Worm (Caenorhabditis elegans) whole organism, midembryonic: ENCODE data around the gene C44B9.3.
A peak's percentile ranks its signal among the peaks of the same experiment; 100 is the strongest.

Experiments used
- T22C8.4 ChIP-seq: fragments of 200-800 bp; sonication (Bioruptor generic); IDR thresholded peaks from 2 replicates; pipeline ENCODE4 v1.3.6; 2022; ENCODE audit warnings: missing genetic modification characterization, missing compliant biosample characterization
- cog-1 ChIP-seq: sonication (generic microtip); optimal IDR thresholded peaks from 2 replicates; lab custom pipeline; 2016; ENCODE audit warnings: missing genetic modification characterization, missing compliant biosample characterization
- flt-1 ChIP-seq: fragments of 200-800 bp; sonication (Bioruptor generic); IDR thresholded peaks from 2 replicates; pipeline ENCODE4 v1.3.6; 2022; ENCODE audit warnings: missing genetic modification characterization, missing compliant biosample characterization
- klf-2 ChIP-seq: fragments of 200-800 bp; sonication (Bioruptor generic); conservative IDR thresholded peaks from 2 replicates; pipeline ENCODE4 v1.3.6; 2022; ENCODE audit warnings: missing genetic modification reagents, missing genetic modification characterization, missing compliant biosample characterization
- med-1 ChIP-seq: sonication (generic microtip); optimal IDR thresholded peaks from 2 replicates; lab custom pipeline; 2017; ENCODE audit warnings: missing genetic modification characterization, mild to moderate bottlenecking, missing compliant biosample characterization, antibody characterized with exemption, missing genetic modification reagents; ENCODE audit not compliant: insufficient read depth
- ref-1 ChIP-seq: fragments of 200-800 bp; sonication (Bioruptor generic); conservative IDR thresholded peaks from 2 replicates; pipeline ENCODE4 v1.3.6; 2022; ENCODE audit warnings: missing genetic modification reagents, missing genetic modification characterization, missing compliant biosample characterization
- tab-1 ChIP-seq: fragments of 200-800 bp; sonication (Bioruptor generic); IDR thresholded peaks from 2 replicates; pipeline ENCODE4 v1.3.6; 2022; ENCODE audit warnings: missing genetic modification characterization, missing compliant biosample characterization
- ztf-23 ChIP-seq: fragments of 200-800 bp; sonication (Bioruptor generic); IDR thresholded peaks from 2 replicates; pipeline ENCODE4 v1.3.6; 2022; ENCODE audit warnings: missing genetic modification reagents, missing genetic modification characterization, missing compliant biosample characterization
- ztf-29 ChIP-seq: fragments of 200-800 bp; sonication (Bioruptor generic); IDR thresholded peaks from 2 replicates; pipeline ENCODE4 v1.3.6; 2022; ENCODE audit warnings: missing genetic modification reagents, missing genetic modification characterization, missing compliant biosample characterization

Gene C44B9.3

ce11 chrIII:10861375-10861774 lies 18.6 kb downstream of the C44B9.3 start:
- TF ChIP-seq tab-1 (GFP tag; lab: Robert Waterston, UW) (no peak), ztf-29 (GFP tag; lab: Robert Waterston, UW) (no peak), med-1 (GFP tag; lab: Kevin White, UChicago) (no peak), ztf-23 (GFP tag; lab: Robert Waterston, UW) (no peak), klf-2 (GFP tag; lab: Robert Waterston, UW) (no peak), flt-1 (GFP tag; lab: Robert Waterston, UW) (no peak), T22C8.4 (GFP tag; lab: Robert Waterston, UW) (peak; percentile 84), cog-1 (no peak), ref-1 (GFP tag; lab: Robert Waterston, UW) (no peak)

DNA sequence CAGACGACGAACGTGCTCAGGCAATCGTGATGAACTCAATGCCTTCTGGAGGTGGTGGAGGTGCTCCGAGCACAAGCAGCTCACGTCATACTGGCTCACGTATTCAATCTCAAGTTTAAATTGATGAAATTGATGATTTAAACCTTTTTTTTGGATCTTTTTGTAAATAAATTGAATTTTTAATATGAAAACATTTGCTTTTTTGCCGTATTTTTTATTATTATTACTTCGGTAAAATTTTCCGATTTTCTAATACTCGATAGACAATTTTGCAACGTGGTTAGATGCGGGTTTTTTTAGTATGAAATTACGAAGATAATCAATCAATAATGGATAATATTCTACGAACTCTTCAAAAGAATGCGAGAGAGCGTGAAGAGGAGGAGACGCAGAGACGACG lies 22.0 kb downstream of the C44B9.3 start, which contains the start of gene oxi-1:
TSS of gene oxi-1 (plus strand) at position 301 of the 400 bp plus-strand sequence.
- TF ChIP-seq med-1 (GFP tag; lab: Kevin White, UChicago): no peak
- no peak for TF ChIP-seq tab-1 (GFP tag; lab: Robert Waterston, UW)
- no peak for TF ChIP-seq cog-1
- TF ChIP-seq klf-2 (GFP tag; lab: Robert Waterston, UW): no peak
- no peak for TF ChIP-seq ref-1 (GFP tag; lab: Robert Waterston, UW)
- TF ChIP-seq ztf-29 (GFP tag; lab: Robert Waterston, UW): no peak
- TF ChIP-seq ztf-23 (GFP tag; lab: Robert Waterston, UW): no peak
- TF ChIP-seq T22C8.4 (GFP tag; lab: Robert Waterston, UW): no peak
- TF ChIP-seq flt-1 (GFP tag; lab: Robert Waterston, UW): no peak

- TF ChIP-seq ztf-29 (GFP tag; lab: Robert Waterston, UW) (no peak), ref-1 (GFP tag; lab: Robert Waterston, UW) (peak; percentile 28; the same call in 1 of the 2 replicates), flt-1 (GFP tag; lab: Robert Waterston, UW) (peak; percentile 66; the same call in 1 of the 2 replicates), cog-1 (no peak), med-1 (GFP tag; lab: Kevin White, UChicago) (no peak), tab-1 (GFP tag; lab: Robert Waterston, UW) (no peak), ztf-23 (GFP tag; lab: Robert Waterston, UW) (peak; percentile 78), klf-2 (GFP tag; lab: Robert Waterston, UW) (peak; percentile 70; the same call in 1 of the 2 replicates), T22C8.4 (GFP tag; lab: Robert Waterston, UW) (0 out of 2 replicates have a peak, but pooled peaks have one; percentile 32)
Measured at ce11 chrIII:10856830-10857229, 23.2 kb downstream of the C44B9.3 start.

DNA sequence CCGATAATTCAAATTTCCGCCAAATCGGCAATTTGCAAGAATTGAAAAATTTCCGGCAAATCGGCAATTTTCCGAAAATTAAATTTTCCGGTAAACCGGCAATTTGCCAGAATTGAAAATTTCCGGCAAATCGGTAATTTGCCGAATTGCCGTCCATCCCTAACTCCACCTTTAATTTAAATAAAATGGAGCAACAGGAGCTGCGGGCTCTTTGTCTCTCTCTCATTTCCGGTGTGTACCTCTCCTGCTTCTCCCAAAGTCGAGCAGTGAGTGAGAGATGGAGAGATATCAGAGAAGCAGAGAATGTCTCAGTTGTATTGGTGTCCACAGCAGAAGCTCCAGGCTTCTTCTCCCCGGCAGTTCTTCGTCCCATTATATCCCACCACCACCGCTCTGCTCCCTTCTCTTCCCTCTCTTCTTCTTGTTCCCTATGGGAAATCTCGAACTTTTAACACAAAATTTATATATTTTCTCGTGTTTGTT lies 24.5 kb downstream of the C44B9.3 start, which contains the start of gene Y39A1C.1:
TSS of gene Y39A1C.1 (plus strand) at position 51 of the 483 bp plus-strand sequence.
- TF ChIP-seq ref-1 (GFP tag; lab: Robert Waterston, UW) (no peak), flt-1 (GFP tag; lab: Robert Waterston, UW) (no peak), ztf-29 (GFP tag; lab: Robert Waterston, UW) (no peak), klf-2 (GFP tag; lab: Robert Waterston, UW) (no peak), T22C8.4 (GFP tag; lab: Robert Waterston, UW) (no peak), ztf-23 (GFP tag; lab: Robert Waterston, UW) (no peak), cog-1 (no peak), med-1 (GFP tag; lab: Kevin White, UChicago) (no peak), tab-1 (GFP tag; lab: Robert Waterston, UW) (no peak)

- 0 out of 2 replicates have a peak, but pooled peaks have one; percentile 50 for TF ChIP-seq klf-2 (GFP tag; lab: Robert Waterston, UW)
- TF ChIP-seq tab-1 (GFP tag; lab: Robert Waterston, UW): peak; percentile 66; the same call in 1 of the 2 replicates
- TF ChIP-seq ztf-23 (GFP tag; lab: Robert Waterston, UW): peak; percentile 90
- peak; percentile 89 for TF ChIP-seq flt-1 (GFP tag; lab: Robert Waterston, UW)
- 0 out of 2 replicates have a peak, but pooled peaks have one; percentile 45 for TF ChIP-seq ref-1 (GFP tag; lab: Robert Waterston, UW)
- peak; percentile 51 for TF ChIP-seq med-1 (GFP tag; lab: Kevin White, UChicago)
- TF ChIP-seq cog-1: peak; percentile 71
- TF ChIP-seq T22C8.4 (GFP tag; lab: Robert Waterston, UW): peak; percentile 73
- TF ChIP-seq ztf-29 (GFP tag; lab: Robert Waterston, UW): 0 out of 2 replicates have a peak, but pooled peaks have one; percentile 54
Measured at ce11 chrIII:10848858-10849257, 31.1 kb downstream of the C44B9.3 start, which contains the start of the genes fbxb-85 and hex-3. Gene fbxb-85, minus strand, starts transcription at chrIII:10848963. Gene hex-3, plus strand, starts transcription at chrIII:10849222.

DNA sequence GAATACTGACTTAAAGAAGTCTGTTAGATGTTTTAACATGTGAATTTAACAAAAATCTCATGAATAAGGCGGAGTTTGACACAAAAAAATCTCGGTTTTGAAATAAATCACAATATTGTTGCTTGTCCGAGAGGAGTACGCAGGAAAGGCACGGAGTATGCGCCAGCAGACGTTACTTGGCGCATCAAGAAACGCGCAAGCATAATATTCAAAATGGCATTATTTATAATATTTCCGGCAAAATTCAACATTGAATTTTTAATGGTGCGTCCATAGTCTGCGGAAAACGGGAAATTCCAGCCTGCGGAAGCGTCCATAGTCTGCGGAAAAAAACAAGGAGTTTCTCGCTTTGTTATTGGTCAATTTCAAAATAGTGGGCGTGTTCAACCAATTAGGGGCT lies 35.1 kb downstream of the C44B9.3 start, which contains the start of gene pde-12:
TSS of gene pde-12 (minus strand) at position 148 of the 400 bp plus-strand sequence.
- TF ChIP-seq klf-2 (GFP tag; lab: Robert Waterston, UW) (no peak), ztf-23 (GFP tag; lab: Robert Waterston, UW) (peak; percentile 35; the same call in 1 of the 2 replicates), tab-1 (GFP tag; lab: Robert Waterston, UW) (no peak)

DNA sequence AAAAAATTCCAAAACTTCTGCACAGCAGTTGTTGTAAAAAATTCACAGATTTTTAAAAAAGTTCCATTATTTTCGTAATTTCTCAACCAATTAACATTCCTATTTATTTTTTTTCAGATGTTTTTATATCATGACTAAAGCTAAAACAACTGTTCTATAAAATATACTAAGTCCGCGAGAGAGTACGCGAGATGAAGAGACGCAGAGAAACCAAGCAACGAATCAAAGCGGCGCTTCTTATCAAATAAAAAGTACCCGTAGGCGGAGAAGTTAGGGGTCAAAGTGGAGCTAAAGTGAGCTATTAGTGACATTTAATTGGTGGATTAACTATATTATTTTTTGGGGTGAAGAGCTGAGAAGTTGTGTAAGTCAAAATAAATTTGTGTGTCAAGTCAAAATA lies 47.3 kb downstream of the C44B9.3 start, which contains the start of gene sbsp-1:
TSS of gene sbsp-1 (plus strand) at position 301 of the 400 bp plus-strand sequence.
- TF ChIP-seq ref-1 (GFP tag; lab: Robert Waterston, UW): no peak
- no peak for TF ChIP-seq med-1 (GFP tag; lab: Kevin White, UChicago)
- TF ChIP-seq T22C8.4 (GFP tag; lab: Robert Waterston, UW): no peak
- no peak for TF ChIP-seq klf-2 (GFP tag; lab: Robert Waterston, UW)
- no peak for TF ChIP-seq ztf-23 (GFP tag; lab: Robert Waterston, UW)
- no peak for TF ChIP-seq cog-1
- TF ChIP-seq tab-1 (GFP tag; lab: Robert Waterston, UW): no peak
- no peak for TF ChIP-seq flt-1 (GFP tag; lab: Robert Waterston, UW)
- no peak for TF ChIP-seq ztf-29 (GFP tag; lab: Robert Waterston, UW)

- TF ChIP-seq ztf-29 (GFP tag; lab: Robert Waterston, UW) (no peak), flt-1 (GFP tag; lab: Robert Waterston, UW) (no peak), med-1 (GFP tag; lab: Kevin White, UChicago) (no peak), klf-2 (GFP tag; lab: Robert Waterston, UW) (no peak), T22C8.4 (GFP tag; lab: Robert Waterston, UW) (no peak), tab-1 (GFP tag; lab: Robert Waterston, UW) (no peak), ztf-23 (GFP tag; lab: Robert Waterston, UW) (no peak), cog-1 (no peak), ref-1 (GFP tag; lab: Robert Waterston, UW) (no peak)
Measured at ce11 chrIII:10831483-10831882, 48.5 kb downstream of the C44B9.3 start.
